Fruit fly (Drosophila melanogaster) whole organism, adult: ENCODE results near the gene slp1.
A peak's percentile ranks its signal among the peaks of the same experiment; 100 is the strongest.

Source experiments
- CG12768 ChIP-seq: fragments of 200-800 bp; sonication (Bioruptor generic); optimal IDR thresholded peaks from 2 replicates; lab custom pipeline; 2017; ENCODE audit warnings: missing biosample characterization, missing genetic modification characterization, mild to moderate bottlenecking, moderate library complexity, missing genetic modification reagents
- CG1620 ChIP-seq: fragments of 200-800 bp; sonication (Bioruptor generic); optimal IDR thresholded peaks from 2 replicates; lab custom pipeline; 2016; ENCODE audit warnings: missing biosample characterization, missing genetic modification characterization
- CG33017 ChIP-seq: fragments of 200-800 bp; sonication (Bioruptor generic); optimal IDR thresholded peaks from 2 replicates; lab custom pipeline; 2018; ENCODE audit warnings: missing biosample characterization, mild to moderate bottlenecking, missing genetic modification characterization, moderate library complexity
- CG5204 ChIP-seq: fragments of 200-800 bp; sonication (Bioruptor generic); optimal IDR thresholded peaks from 2 replicates; lab custom pipeline; 2016; ENCODE audit warnings: missing biosample characterization, missing genetic modification characterization
- CG7045 ChIP-seq: fragments of 200-800 bp; sonication (Bioruptor generic); optimal IDR thresholded peaks from 2 replicates; lab custom pipeline; 2017; ENCODE audit warnings: missing biosample characterization, mild to moderate bottlenecking, missing genetic modification characterization
- Clk ChIP-seq: fragments of 200-800 bp; sonication (Bioruptor generic); optimal IDR thresholded peaks from 2 replicates; lab custom pipeline; 2017; ENCODE audit warnings: missing biosample characterization, missing genetic modification characterization
- Crg-1 ChIP-seq: fragments of 200-800 bp; sonication (Bioruptor generic); optimal IDR thresholded peaks from 2 replicates; lab custom pipeline; 2016; ENCODE audit warnings: missing biosample characterization, missing genetic modification characterization
- bab1 ChIP-seq: fragments of 200-800 bp; sonication (Bioruptor generic); optimal IDR thresholded peaks from 3 replicates; lab custom pipeline; 2019; ENCODE audit warnings: missing biosample characterization, mild to moderate bottlenecking, missing genetic modification characterization, moderate library complexity
- cic ChIP-seq: fragments of 200-800 bp; sonication (Bioruptor generic); optimal IDR thresholded peaks from 2 replicates; lab custom pipeline; 2017; ENCODE audit warnings: missing biosample characterization, mild to moderate bottlenecking, missing genetic modification characterization, moderate library complexity
- tj ChIP-seq: fragments of 200-800 bp; sonication (Bioruptor generic); optimal IDR thresholded peaks from 3 replicates; lab custom pipeline; 2017; ENCODE audit warnings: missing biosample characterization, mild to moderate bottlenecking, missing genetic modification characterization, moderate library complexity
- toe ChIP-seq: fragments of 200-800 bp; sonication (Bioruptor generic); optimal IDR thresholded peaks from 2 replicates; lab custom pipeline; 2016; ENCODE audit warnings: missing biosample characterization, missing genetic modification characterization

DNA sequence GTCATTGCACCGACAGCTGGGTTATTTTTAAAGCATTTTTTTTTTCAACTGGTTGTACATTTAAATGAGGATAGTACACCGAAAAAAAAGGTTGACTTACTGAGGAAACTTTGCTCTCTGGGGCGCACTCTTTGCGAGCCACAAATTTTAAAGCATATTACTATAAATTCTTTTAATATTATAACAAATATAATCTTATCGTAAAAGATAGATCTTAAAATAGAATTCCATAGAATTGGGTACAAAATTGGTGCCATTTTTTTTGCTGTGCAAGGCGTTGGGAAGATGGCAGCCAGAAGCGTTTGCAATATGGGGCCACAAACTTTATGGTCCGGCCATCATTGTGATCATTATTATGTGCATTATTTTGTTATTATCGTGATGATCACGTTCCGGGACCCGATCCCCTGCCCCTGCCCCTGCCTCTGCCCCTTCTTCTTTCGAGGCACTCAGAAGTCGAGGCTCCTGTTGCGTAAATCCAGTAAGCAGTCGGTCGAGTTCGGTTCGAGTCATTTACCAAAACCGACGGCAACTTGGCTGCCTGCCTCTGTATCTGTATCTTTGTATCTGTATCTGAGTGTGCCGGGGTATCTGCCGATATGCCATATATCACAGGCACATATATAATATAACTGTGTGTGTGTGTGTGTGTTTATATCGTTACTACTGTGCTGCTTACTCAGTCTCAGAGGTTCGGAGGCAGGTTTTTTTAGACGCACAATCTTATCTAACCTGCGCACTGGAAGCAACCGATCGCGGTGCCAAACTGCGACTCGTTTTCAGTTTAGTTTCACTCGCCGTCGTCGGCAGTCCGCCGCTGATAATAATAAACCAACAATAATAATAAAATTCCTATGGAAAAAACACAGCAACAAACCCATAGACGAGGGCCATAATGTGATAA, 47.1 kb upstream of the slp1 start:
- TF ChIP-seq CG7045 (GFP tag; lab: Kevin White, UChicago) (no peak), bab1 (GFP tag; lab: Kevin White, UChicago) (no peak), Clk (GFP tag; lab: Kevin White, UChicago) (no peak), CG12768 (GFP tag; lab: Kevin White, UChicago) (no peak), tj (GFP tag; lab: Kevin White, UChicago) (peak; percentile 43), CG33017 (tag; lab: Kevin White, UChicago) (no peak), Crg-1 (GFP tag; lab: Kevin White, UChicago) (no peak), toe (GFP tag; lab: Kevin White, UChicago) (peak; percentile 43), CG5204 (GFP tag; lab: Kevin White, UChicago) (peak; percentile 4), CG1620 (GFP tag; lab: Kevin White, UChicago) (no peak), cic (peak; percentile 34)
